ENCODE assay signal across 4 worm cellular contexts in genomic region chrII:11980110-11980509, ce11.
TF ChIP-seq lines count a peak whose summit lies in the region.

No protein-coding gene starts in this region.

TF ChIP-seq in whole organism, L2 larva, 48 proteins besides CTCF, POLR2A, EP300 and RAD21 (continues in another document):
- TF ChIP-seq nhr-237 (tag; optimal IDR thresholded peaks at IDR 0.05; lab: Kevin White, UChicago) (peak; percentile 24), peb-1 (tag; optimal IDR thresholded peaks at IDR 0.05; lab: Kevin White, UChicago) (no peak), gmeb-1 (tag; optimal IDR thresholded peaks at IDR 0.05; lab: Kevin White, UChicago) (peak; percentile 85), sma-3 (GFP tag; optimal IDR thresholded peaks at IDR 0.05; lab: Kevin White, UChicago) (peak; percentile 97), unc-62 (GFP tag; optimal IDR thresholded peaks at IDR 0.05; lab: Kevin White, UChicago) (no peak), ZK546.5 (tag; optimal IDR thresholded peaks at IDR 0.05; lab: Kevin White, UChicago) (peak; percentile 99), nhr-23 (tag; optimal IDR thresholded peaks at IDR 0.05; lab: Kevin White, UChicago) (no peak), nhr-6 (tag; optimal IDR thresholded peaks at IDR 0.05; lab: Kevin White, UChicago) (peak; percentile 93), nhr-11 (tag; optimal IDR thresholded peaks at IDR 0.05; lab: Kevin White, UChicago) (no peak), ama-1 (optimal IDR thresholded peaks at IDR 0.05; lab: Kevin White, UChicago) (no peak), mab-5 (tag; optimal IDR thresholded peaks at IDR 0.05; lab: Kevin White, UChicago) (peak; percentile 81), nhr-129 (tag; optimal IDR thresholded peaks at IDR 0.05; lab: Kevin White, UChicago) (peak; percentile 41), ztf-4 (tag; optimal IDR thresholded peaks at IDR 0.05; lab: Kevin White, UChicago) (peak; percentile 80), nhr-10 (tag; optimal IDR thresholded peaks at IDR 0.05; lab: Kevin White, UChicago) (peak; percentile 17), ceh-82 (tag; optimal IDR thresholded peaks at IDR 0.05; lab: Kevin White, UChicago) (peak; percentile 46), sem-4 (tag; optimal IDR thresholded peaks at IDR 0.05; lab: Kevin White, UChicago) (peak; percentile 92), alr-1 (tag; optimal IDR thresholded peaks at IDR 0.05; lab: Kevin White, UChicago) (no peak), snpc-4 (tag; optimal IDR thresholded peaks at IDR 0.05; lab: Kevin White, UChicago) (peak; percentile 58), lsy-2 (tag; optimal IDR thresholded peaks at IDR 0.05; lab: Kevin White, UChicago) (peak; percentile 85 to 96), C34F6.9 (tag; optimal IDR thresholded peaks at IDR 0.05; lab: Kevin White, UChicago) (peak; percentile 89), elt-3 (tag; optimal IDR thresholded peaks at IDR 0.05; lab: Kevin White, UChicago) (no peak), unc-39 (tag; optimal IDR thresholded peaks at IDR 0.05; lab: Kevin White, UChicago) (no peak), aly-2 (tag; optimal IDR thresholded peaks at IDR 0.05; lab: Kevin White, UChicago) (no peak), fos-1 (tag; optimal IDR thresholded peaks at IDR 0.05; lab: Kevin White, UChicago) (peak; percentile 80)

TF ChIP-seq in whole organism, L4 larva, 104 proteins besides CTCF, POLR2A, EP300 and RAD21 (continues in another document):
- TF ChIP-seq cey-2 (tag; optimal IDR thresholded peaks at IDR 0.05; lab: Kevin White, UChicago; ENCODE audit: borderline replicate concordance, insufficient read depth) (no peak), ZK546.5 (tag; optimal IDR thresholded peaks at IDR 0.05; lab: Kevin White, UChicago) (peak; percentile 96 to 97), nhr-102 (tag; optimal IDR thresholded peaks at IDR 0.05; lab: Kevin White, UChicago) (peak; percentile 80), D1046.2 (GFP tag; IDR thresholded peaks at IDR 0.05; lab: Robert Waterston, UW) (peak; percentile 75; the same call in 1 of the 2 replicates), nhr-10 (tag; optimal IDR thresholded peaks at IDR 0.05; lab: Kevin White, UChicago) (no peak), pha-4 (GFP tag; IDR thresholded peaks at IDR 0.05; lab: Robert Waterston, UW) (peak; percentile 80; the same call in 1 of the 2 replicates), pha-4 (tag; optimal IDR thresholded peaks at IDR 0.05; lab: Kevin White, UChicago) (peak; percentile 79), ceh-82 (tag; optimal IDR thresholded peaks at IDR 0.05; lab: Kevin White, UChicago) (no peak), nhr-48 (tag; optimal IDR thresholded peaks at IDR 0.05; lab: Kevin White, UChicago) (peak; percentile 63), nhr-237 (tag; optimal IDR thresholded peaks at IDR 0.05; lab: Kevin White, UChicago) (no peak), attf-4 (tag; optimal IDR thresholded peaks at IDR 0.05; lab: Kevin White, UChicago) (no peak), nhr-77 (tag; optimal IDR thresholded peaks at IDR 0.05; lab: Kevin White, UChicago) (peak; percentile 96), hif-1 (tag; optimal IDR thresholded peaks at IDR 0.05; lab: Kevin White, UChicago) (peak in 1 of 2 experiments; percentile 88), rbr-2 (tag; optimal IDR thresholded peaks at IDR 0.05; lab: Kevin White, UChicago) (peak; percentile 90), aha-1 (tag; lab: Kevin White, UChicago) (peak; percentile 98), T20F7.1 (GFP tag; optimal IDR thresholded peaks at IDR 0.05; lab: Kevin White, UChicago) (peak; percentile 89), F49E8.2 (tag; optimal IDR thresholded peaks at IDR 0.05; lab: Kevin White, UChicago; ENCODE audit: borderline replicate concordance) (peak; percentile 42), nhr-28 (tag; optimal IDR thresholded peaks at IDR 0.05; lab: Kevin White, UChicago) (peak; percentile 58), lsy-2 (tag; optimal IDR thresholded peaks at IDR 0.05; lab: Kevin White, UChicago) (peak; percentile 80 to 96), hmg-1.1 (GFP tag; IDR thresholded peaks at IDR 0.05; lab: Robert Waterston, UW) (peak; percentile 84), lin-15B (tag; optimal IDR thresholded peaks at IDR 0.05; lab: Kevin White, UChicago) (peak; percentile 38), F10B5.3 (tag; optimal IDR thresholded peaks at IDR 0.05; lab: Kevin White, UChicago) (no peak), daf-8 (GFP tag; IDR thresholded peaks at IDR 0.05; lab: Robert Waterston, UW) (no peak)

TF ChIP-seq in whole organism, late embryonic, 69 proteins besides CTCF, POLR2A, EP300 and RAD21 (continues in another document):
- TF ChIP-seq sdc-2 (tag; optimal IDR thresholded peaks at IDR 0.05; lab: Kevin White, UChicago) (no peak), ceh-18 (tag; optimal IDR thresholded peaks at IDR 0.05; lab: Kevin White, UChicago) (peak; percentile 1), odd-2 (tag; optimal IDR thresholded peaks at IDR 0.05; lab: Kevin White, UChicago) (no peak), nhr-232 (tag; optimal IDR thresholded peaks at IDR 0.05; lab: Kevin White, UChicago) (no peak), pat-9 (tag; optimal IDR thresholded peaks at IDR 0.05; lab: Kevin White, UChicago) (no peak), T23F11.4 (GFP tag; optimal IDR thresholded peaks at IDR 0.05; lab: Kevin White, UChicago) (no peak), ref-2 (tag; optimal IDR thresholded peaks at IDR 0.05; lab: Kevin White, UChicago) (no peak), ttx-3 (tag; optimal IDR thresholded peaks at IDR 0.05; lab: Kevin White, UChicago) (peak; percentile 32), ztf-16 (tag; optimal IDR thresholded peaks at IDR 0.05; lab: Kevin White, UChicago) (peak; percentile 24), dmd-4 (tag; optimal IDR thresholded peaks at IDR 0.05; lab: Kevin White, UChicago; ENCODE audit: borderline replicate concordance) (no peak), C08G9.2 (tag; optimal IDR thresholded peaks at IDR 0.05; lab: Kevin White, UChicago) (peak; percentile 69), ceh-22 (tag; optimal IDR thresholded peaks at IDR 0.05; lab: Kevin White, UChicago) (no peak), ets-4 (tag; optimal IDR thresholded peaks at IDR 0.05; lab: Kevin White, UChicago) (peak; percentile 69), K02D7.2 (tag; optimal IDR thresholded peaks at IDR 0.05; lab: Kevin White, UChicago) (peak; percentile 19), che-1 (tag; optimal IDR thresholded peaks at IDR 0.05; lab: Kevin White, UChicago) (no peak), elt-4 (tag; optimal IDR thresholded peaks at IDR 0.05; lab: Kevin White, UChicago) (no peak), ceh-9 (tag; optimal IDR thresholded peaks at IDR 0.05; lab: Kevin White, UChicago) (no peak), ceh-48 (tag; optimal IDR thresholded peaks at IDR 0.05; lab: Kevin White, UChicago) (no peak), npax-4 (tag; optimal IDR thresholded peaks at IDR 0.05; lab: Kevin White, UChicago) (no peak), pag-3 (tag; optimal IDR thresholded peaks at IDR 0.05; lab: Kevin White, UChicago; ENCODE audit: borderline replicate concordance) (no peak), hlh-13 (GFP tag; optimal IDR thresholded peaks at IDR 0.05; lab: Kevin White, UChicago) (no peak), unc-42 (tag; optimal IDR thresholded peaks at IDR 0.05; lab: Kevin White, UChicago) (peak; percentile 92), ceh-34 (tag; optimal IDR thresholded peaks at IDR 0.05; lab: Kevin White, UChicago) (peak; percentile 47), ceh-31 (tag; optimal IDR thresholded peaks at IDR 0.05; lab: Kevin White, UChicago) (peak; percentile 83), ceh-19 (GFP tag; optimal IDR thresholded peaks at IDR 0.05; lab: Kevin White, UChicago) (peak; percentile 13), tbx-7 (tag; optimal IDR thresholded peaks at IDR 0.05; lab: Kevin White, UChicago) (peak; percentile 34)

TF ChIP-seq in whole organism, mixed stage, embryonic, 35 proteins besides CTCF, POLR2A, EP300 and RAD21 (continues in another document):
- TF ChIP-seq bed-3 (GFP tag; optimal IDR thresholded peaks at IDR 0.05; lab: Kevin White, UChicago) (peak; percentile 6), nhr-76 (tag; optimal IDR thresholded peaks at IDR 0.05; lab: Kevin White, UChicago) (no peak), hlh-1 (tag; optimal IDR thresholded peaks at IDR 0.05; lab: Kevin White, UChicago) (no peak), unc-39 (tag; optimal IDR thresholded peaks at IDR 0.05; lab: Kevin White, UChicago) (no peak), flh-1 (GFP tag; optimal IDR thresholded peaks at IDR 0.05; lab: Kevin White, UChicago) (no peak), ztf-11 (tag; optimal IDR thresholded peaks at IDR 0.05; lab: Kevin White, UChicago) (no peak), lin-13 (tag; optimal IDR thresholded peaks at IDR 0.05; lab: Kevin White, UChicago) (peak; percentile 83), sem-2 (GFP tag; optimal IDR thresholded peaks at IDR 0.05; lab: Kevin White, UChicago) (no peak), drap-1 (GFP tag; optimal IDR thresholded peaks at IDR 0.05; lab: Kevin White, UChicago) (no peak), unc-62 (GFP tag; optimal IDR thresholded peaks at IDR 0.05; lab: Kevin White, UChicago) (peak; percentile 31), elt-1 (tag; optimal IDR thresholded peaks at IDR 0.05; lab: Kevin White, UChicago; ENCODE audit: borderline replicate concordance, insufficient read depth) (no peak), mls-2 (tag; optimal IDR thresholded peaks at IDR 0.05; lab: Kevin White, UChicago) (no peak), blmp-1 (tag; optimal IDR thresholded peaks at IDR 0.05; lab: Kevin White, UChicago) (no peak), M03D4.4 (tag; optimal IDR thresholded peaks at IDR 0.05; lab: Kevin White, UChicago) (no peak), cnd-1 (tag; optimal IDR thresholded peaks at IDR 0.05; lab: Kevin White, UChicago) (no peak), ceh-83 (GFP tag; optimal IDR thresholded peaks at IDR 0.05; lab: Kevin White, UChicago) (no peak), nhr-237 (tag; optimal IDR thresholded peaks at IDR 0.05; lab: Kevin White, UChicago) (peak; percentile 68), ces-1 (GFP tag; optimal IDR thresholded peaks at IDR 0.05; lab: Kevin White, UChicago) (peak; percentile 98), nhr-28 (tag; optimal IDR thresholded peaks at IDR 0.05; lab: Kevin White, UChicago) (no peak), ceh-39 (tag; optimal IDR thresholded peaks at IDR 0.05; lab: Kevin White, UChicago) (no peak), unc-120 (tag; optimal IDR thresholded peaks at IDR 0.05; lab: Kevin White, UChicago; ENCODE audit: poor library complexity, severe bottlenecking) (no peak), lin-32 (GFP tag; optimal IDR thresholded peaks at IDR 0.05; lab: Kevin White, UChicago) (no peak), ceh-43 (GFP tag; optimal IDR thresholded peaks at IDR 0.05; lab: Kevin White, UChicago) (peak; percentile 22), lsy-2 (tag; optimal IDR thresholded peaks at IDR 0.05; lab: Kevin White, UChicago) (peak; percentile 80), zip-8 (tag; optimal IDR thresholded peaks at IDR 0.05; lab: Kevin White, UChicago) (no peak), snpc-4 (tag; optimal IDR thresholded peaks at IDR 0.05; lab: Kevin White, UChicago) (no peak), nhr-2 (tag; optimal IDR thresholded peaks at IDR 0.05; lab: Kevin White, UChicago) (peak; percentile 43), mep-1 (tag; optimal IDR thresholded peaks at IDR 0.05; lab: Kevin White, UChicago) (peak; percentile 67), nhr-12 (tag; optimal IDR thresholded peaks at IDR 0.05; lab: Kevin White, UChicago) (no peak), pha-4 (tag; optimal IDR thresholded peaks at IDR 0.05; lab: Kevin White, UChicago) (peak; percentile 60)
